Fruit fly (Drosophila melanogaster) whole organism, pupa: Measurements from ENCODE around the gene CG34012.
A peak's percentile ranks its signal among the peaks of the same experiment; 100 is the strongest.

Experiments used
- CG10348 ChIP-seq: fragments of 200-800 bp; sonication (Bioruptor generic); IDR thresholded peaks from 2 replicates; pipeline ENCODE4 v1.3.6; 2022; ENCODE audit warnings: missing biosample characterization, missing genetic modification characterization
- CG14655 ChIP-seq: fragments of 200-800 bp; sonication (Bioruptor generic); optimal IDR thresholded peaks from 3 replicates; lab custom pipeline; 2017; ENCODE audit warnings: mild to moderate bottlenecking, missing biosample characterization, missing genetic modification reagents, missing genetic modification characterization
- CG4496 ChIP-seq: fragments of 200-800 bp; sonication (Bioruptor generic); IDR thresholded peaks from 3 replicates; pipeline ENCODE4 v1.3.6; 2022; ENCODE audit warnings: missing biosample characterization, missing genetic modification characterization
- CG8301 ChIP-seq: fragments of 200-800 bp; sonication (Bioruptor generic); optimal IDR thresholded peaks from 2 replicates; lab custom pipeline; 2018; ENCODE audit warnings: missing biosample characterization, mild to moderate bottlenecking, missing genetic modification characterization
- Ets98B ChIP-seq: fragments of 200-800 bp; sonication (Bioruptor generic); IDR thresholded peaks from 2 replicates; pipeline ENCODE4 v1.3.6; 2022; ENCODE audit warnings: missing biosample characterization, missing genetic modification characterization
- Pif1B ChIP-seq: fragments of 200-800 bp; sonication (Bioruptor generic); optimal IDR thresholded peaks from 3 replicates; lab custom pipeline; 2016; ENCODE audit warnings: missing biosample characterization, missing genetic modification characterization
- fd96Ca ChIP-seq: fragments of 200-800 bp; sonication (Bioruptor generic); IDR thresholded peaks from 3 replicates; pipeline ENCODE4 v1.3.6; 2022; ENCODE audit warnings: missing biosample characterization, missing genetic modification characterization

DNA sequence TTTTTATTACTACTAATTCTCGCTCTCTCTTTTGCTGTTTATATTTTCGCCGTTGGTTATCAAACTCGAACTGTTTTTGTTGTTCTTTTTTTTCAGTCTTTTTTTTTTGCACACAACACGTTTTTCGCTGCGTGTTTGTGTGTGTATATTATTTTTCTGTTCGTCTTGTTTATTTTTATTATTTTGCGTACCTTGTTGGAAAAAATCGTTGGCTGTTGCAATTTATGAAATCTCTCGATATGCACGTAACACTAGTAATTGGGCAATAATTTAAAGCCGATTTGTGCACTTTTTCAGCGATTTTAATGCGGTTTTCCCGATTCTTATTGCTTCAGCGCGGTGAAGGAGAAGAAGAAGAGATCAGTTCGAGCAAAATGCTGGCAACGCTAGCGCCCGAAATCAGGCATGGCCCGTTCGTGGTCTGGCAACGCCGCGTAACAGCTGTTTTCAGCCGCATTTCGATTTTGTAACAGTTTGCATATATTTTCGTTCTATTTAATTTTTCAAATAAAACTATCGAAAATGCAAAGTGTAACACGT is 11.2 kb upstream of the CG34012 start, which contains the start of the genes FoxK and mRpL2:
- TF ChIP-seq CG14655 (GFP tag; lab: Kevin White, UChicago): peak; percentile 89
- TF ChIP-seq Pif1B (GFP tag; lab: Kevin White, UChicago): peak; percentile 92
- TF ChIP-seq fd96Ca: peak; percentile 69; the same call in 1 of the 3 replicates
- TF ChIP-seq CG4496 (GFP tag; lab: Robert Waterston, UW): peak; percentile 80
- peak; percentile 82 for TF ChIP-seq CG8301 (tag; lab: Kevin White, UChicago)
- no peak for TF ChIP-seq CG10348 (GFP tag; lab: Robert Waterston, UW)
- TF ChIP-seq Ets98B (GFP tag; lab: Robert Waterston, UW): peak; percentile 76
